Fruit fly (Drosophila melanogaster) whole organism, embryonic: ENCODE measurements around the gene Nle.

Experiments
- CG10654 ChIP-seq: fragments of 200-800 bp; sonication (Bioruptor generic); optimal IDR thresholded peaks from 2 replicates; lab custom pipeline; 2016; ENCODE audit warnings: missing biosample characterization, missing genetic modification characterization
- CG11560 ChIP-seq: fragments of 200-800 bp; sonication (Bioruptor generic); IDR thresholded peaks from 3 replicates; pipeline ENCODE4 v1.3.6; 2022; ENCODE audit warnings: missing biosample characterization, missing genetic modification characterization
- CG12236 ChIP-seq: fragments of 200-800 bp; sonication (Bioruptor generic); optimal IDR thresholded peaks from 2 replicates; lab custom pipeline; 2016; ENCODE audit warnings: missing biosample characterization, missing genetic modification characterization
- CG13123 ChIP-seq: fragments of 200-800 bp; sonication (Bioruptor generic); optimal IDR thresholded peaks from 2 replicates; lab custom pipeline; 2016; ENCODE audit warnings: missing biosample characterization, missing genetic modification characterization
- CG15011 ChIP-seq: fragments of 200-800 bp; sonication (Bioruptor generic); optimal IDR thresholded peaks from 3 replicates; lab custom pipeline; 2018; ENCODE audit warnings: missing biosample characterization, mild to moderate bottlenecking, missing genetic modification characterization
- CG17802 ChIP-seq: fragments of 200-800 bp; sonication (Bioruptor generic); optimal IDR thresholded peaks from 2 replicates; lab custom pipeline; 2018; ENCODE audit warnings: missing biosample characterization, mild to moderate bottlenecking, missing genetic modification characterization, moderate library complexity
- CG1832 ChIP-seq: fragments of 200-800 bp; sonication (Bioruptor generic); optimal IDR thresholded peaks from 2 replicates; lab custom pipeline; 2017; ENCODE audit warnings: missing biosample characterization, mild to moderate bottlenecking, missing genetic modification characterization, inconsistent platforms
- CG30020 ChIP-seq: fragments of 200-800 bp; optimal IDR thresholded peaks from 2 replicates; lab custom pipeline; 2019; ENCODE audit warnings: missing biosample characterization, mild to moderate bottlenecking, missing genetic modification characterization, moderate library complexity
- CG3726 ChIP-seq: fragments of 200-800 bp; sonication (Bioruptor generic); IDR thresholded peaks from 3 replicates; pipeline ENCODE4, ENCODE4 v1.3.6; 2022; ENCODE audit warnings: missing biosample characterization, missing genetic modification characterization
- CG6854 ChIP-seq: fragments of 200-800 bp; sonication (Bioruptor generic); optimal IDR thresholded peaks from 3 replicates; lab custom pipeline; 2017; ENCODE audit warnings: missing biosample characterization, mild to moderate bottlenecking, missing genetic modification characterization
- CG9797 ChIP-seq: fragments of 200-800 bp; sonication (Bioruptor generic); optimal IDR thresholded peaks from 3 replicates; lab custom pipeline; 2018; ENCODE audit warnings: missing biosample characterization, mild to moderate bottlenecking, missing genetic modification characterization
- CoRest ChIP-seq: fragments of 200-800 bp; sonication (Bioruptor generic); optimal IDR thresholded peaks from 3 replicates; lab custom pipeline; 2018; ENCODE audit warnings: missing biosample characterization, mild to moderate bottlenecking, missing genetic modification characterization, moderate library complexity
- D ChIP-seq, 2 experiments: fragments of 200-800 bp in 1 of 2; fragments of >200 bp in 1 of 2; sonication (Bioruptor generic) in 1 of 2; optimal IDR thresholded peaks; 2 replicates in 1 of 2; 3 replicates in 1 of 2; lab custom pipeline; 2017; ENCODE audit warnings: mild to moderate bottlenecking in 1 of 2, missing biosample characterization in 1 of 2, missing genetic modification characterization in 1 of 2, missing genetic modification reagents in 1 of 2
- Gug ChIP-seq: fragments of 200-800 bp; sonication (Bioruptor generic); IDR thresholded peaks from 4 replicates; pipeline ENCODE4 v1.3.6; 2022; ENCODE audit warnings: missing biosample characterization, missing genetic modification characterization
- Hmr ChIP-seq: fragments of 200-800 bp; sonication (Bioruptor generic); optimal IDR thresholded peaks from 3 replicates; lab custom pipeline; 2017; ENCODE audit warnings: mild to moderate bottlenecking, missing biosample characterization, missing genetic modification reagents, missing genetic modification characterization
- Med ChIP-seq: fragments of 200-800 bp; sonication (Bioruptor generic); peaks from one replicate; lab custom pipeline; 2016; ENCODE audit warnings: missing biosample characterization, missing genetic modification characterization, mild to moderate bottlenecking, inconsistent platforms, moderate library complexity
- Mes4 ChIP-seq: fragments of 200-800 bp; sonication (Bioruptor generic); optimal IDR thresholded peaks from 2 replicates; lab custom pipeline; 2016; ENCODE audit warnings: missing biosample characterization, missing genetic modification characterization
- Mrtf ChIP-seq: fragments of 200-800 bp; sonication (Bioruptor generic); IDR thresholded peaks from 3 replicates; pipeline ENCODE4 v1.3.6; 2022; ENCODE audit warnings: missing biosample characterization, missing genetic modification characterization
- Nf-YA ChIP-seq: fragments of 200-800 bp; sonication (Bioruptor generic); IDR thresholded peaks from 2 replicates; pipeline ENCODE4 v1.3.6; 2022; ENCODE audit warnings: missing biosample characterization, missing genetic modification characterization
- Nf-YB ChIP-seq: fragments of 200-800 bp; sonication (Bioruptor generic); optimal IDR thresholded peaks from 3 replicates; lab custom pipeline; 2019; ENCODE audit warnings: missing biosample characterization, mild to moderate bottlenecking, missing genetic modification characterization, moderate library complexity
- Nf-YC ChIP-seq: fragments of 200-800 bp; optimal IDR thresholded peaks from 3 replicates; lab custom pipeline; 2019; ENCODE audit warnings: missing biosample characterization, mild to moderate bottlenecking, missing genetic modification characterization, moderate library complexity
- Pdp1 ChIP-seq, 2 experiments: fragments of 200-800 bp; sonication (Bioruptor generic); optimal IDR thresholded peaks; 3 replicates each; lab custom pipeline; 2016; ENCODE audit warnings: missing biosample characterization in 2 of 2, missing genetic modification characterization in 2 of 2, mild to moderate bottlenecking in 1 of 2, moderate library complexity in 1 of 2
- Sry-δ ChIP-seq: fragments of 200-800 bp; sonication (Bioruptor generic); optimal IDR thresholded peaks from 2 replicates; lab custom pipeline; 2016; ENCODE audit warnings: missing biosample characterization, missing genetic modification characterization
- Taf1 ChIP-seq: fragments of 200-800 bp; sonication (Bioruptor generic); IDR thresholded peaks from 2 replicates; pipeline ENCODE4 v1.3.6; 2022; ENCODE audit warnings: missing biosample characterization, missing genetic modification characterization
- Trl ChIP-seq, 3 experiments: fragments of >200 bp in 2 of 3; fragments of 200-800 bp in 1 of 3; sonication (Bioruptor generic) in 1 of 3; optimal IDR thresholded peaks; 2 replicates in 1 of 3; 3 replicates in 2 of 3; lab custom pipeline; 2016 to 2017; ENCODE audit warnings: missing biosample characterization in 1 of 3, missing genetic modification characterization in 1 of 3
- Vsx1 ChIP-seq: fragments of 200-800 bp; sonication (Bioruptor generic); optimal IDR thresholded peaks from 2 replicates; lab custom pipeline; 2017; ENCODE audit warnings: missing biosample characterization, mild to moderate bottlenecking, missing genetic modification characterization, missing genetic modification reagents
- YL-1 ChIP-seq: fragments of 200-800 bp; sonication (Bioruptor generic); optimal IDR thresholded peaks from 3 replicates; lab custom pipeline; 2017; ENCODE audit warnings: missing biosample characterization, mild to moderate bottlenecking, missing genetic modification characterization
- chinmo ChIP-seq: fragments of 200-800 bp; sonication (Bioruptor generic); IDR thresholded peaks from 4 replicates; pipeline ENCODE4 v1.3.6; 2022; ENCODE audit warnings: missing biosample characterization, missing genetic modification characterization; ENCODE audit not compliant: partially characterized antibody
- chn ChIP-seq: fragments of 200-800 bp; sonication (Bioruptor generic); optimal IDR thresholded peaks from 2 replicates; lab custom pipeline; 2016; ENCODE audit warnings: missing biosample characterization, missing genetic modification characterization
- crol ChIP-seq: fragments of 200-800 bp; sonication (Bioruptor generic); IDR thresholded peaks from 2 replicates; pipeline ENCODE4 v1.3.6; 2022; ENCODE audit warnings: missing biosample characterization, missing genetic modification characterization
- ftz-f1 ChIP-seq: fragments of 200-800 bp; sonication (Bioruptor generic); optimal IDR thresholded peaks from 2 replicates; lab custom pipeline; 2016; ENCODE audit warnings: missing biosample characterization, missing genetic modification characterization
- gsb ChIP-seq: fragments of 200-800 bp; sonication (Bioruptor generic); IDR thresholded peaks from 2 replicates; pipeline ENCODE4 v1.3.6; 2022; ENCODE audit warnings: missing biosample characterization, missing genetic modification characterization
- h ChIP-seq: fragments of >200 bp; optimal IDR thresholded peaks from 2 replicates; lab custom pipeline; 2017
- hbn ChIP-seq: fragments of 200-800 bp; sonication (Bioruptor generic); IDR thresholded peaks from 2 replicates; pipeline ENCODE4 v1.3.6; 2022; ENCODE audit warnings: missing biosample characterization, missing genetic modification characterization; ENCODE audit not compliant: partially characterized antibody
- insv ChIP-seq, 2 experiments: fragments of 200-800 bp; sonication (Bioruptor generic); optimal IDR thresholded peaks; 3 replicates each; lab custom pipeline; 2016 to 2018; ENCODE audit warnings: missing biosample characterization in 2 of 2, missing genetic modification characterization in 2 of 2
- kay ChIP-seq: fragments of 200-800 bp; sonication (Bioruptor generic); optimal IDR thresholded peaks from 2 replicates; lab custom pipeline; 2016; ENCODE audit warnings: missing biosample characterization, missing genetic modification characterization
- kni ChIP-seq: fragments of 200-800 bp; sonication (Bioruptor generic); optimal IDR thresholded peaks from 3 replicates; lab custom pipeline; 2017; ENCODE audit warnings: mild to moderate bottlenecking, missing biosample characterization, missing genetic modification reagents, missing genetic modification characterization
- nerfin-1 ChIP-seq: fragments of 200-800 bp; sonication (Bioruptor generic); optimal IDR thresholded peaks from 3 replicates; lab custom pipeline; 2019; ENCODE audit warnings: missing biosample characterization, mild to moderate bottlenecking, missing genetic modification characterization, moderate library complexity
- oc ChIP-seq: fragments of 200-800 bp; sonication (Bioruptor generic); optimal IDR thresholded peaks from 2 replicates; lab custom pipeline; 2018; ENCODE audit warnings: missing biosample characterization, mild to moderate bottlenecking, missing genetic modification characterization, moderate library complexity
- pros ChIP-seq: fragments of 200-800 bp; sonication (Bioruptor generic); optimal IDR thresholded peaks from 3 replicates; lab custom pipeline; 2019; ENCODE audit warnings: missing biosample characterization, mild to moderate bottlenecking, missing genetic modification characterization, moderate library complexity
- rib ChIP-seq: fragments of 200-800 bp; sonication (Bioruptor generic); IDR thresholded peaks from 2 replicates; pipeline ENCODE4 v1.3.6; 2022; ENCODE audit warnings: missing biosample characterization, missing genetic modification characterization
- sens ChIP-seq: fragments of 200-800 bp; sonication (Bioruptor generic); peaks from one replicate; lab custom pipeline; 2016; ENCODE audit warnings: missing biosample characterization, missing genetic modification characterization
- sens-2 ChIP-seq: fragments of 200-800 bp; sonication (Bioruptor generic); IDR thresholded peaks from 2 replicates; pipeline ENCODE4 v1.3.6; 2022; ENCODE audit warnings: missing biosample characterization, missing genetic modification characterization
- seq ChIP-seq: fragments of 200-800 bp; sonication (Bioruptor generic); IDR thresholded peaks from 2 replicates; pipeline ENCODE4 v1.3.6; 2022; ENCODE audit warnings: missing biosample characterization, missing genetic modification characterization
- slbo ChIP-seq: fragments of 200-800 bp; sonication (Bioruptor generic); IDR thresholded peaks from 2 replicates; pipeline ENCODE4 v1.3.6; 2022; ENCODE audit warnings: missing biosample characterization, missing genetic modification characterization
- sr ChIP-seq: fragments of 200-800 bp; sonication (Bioruptor generic); IDR thresholded peaks from 3 replicates; pipeline ENCODE4 v1.3.6; 2022; ENCODE audit warnings: missing biosample characterization, missing genetic modification characterization
- yki ChIP-seq: fragments of >200 bp; optimal IDR thresholded peaks from 3 replicates; lab custom pipeline; 2018
- z ChIP-seq: fragments of 200-800 bp; sonication (Bioruptor generic); IDR thresholded peaks from 3 replicates; pipeline ENCODE4 v1.3.6; 2022; ENCODE audit warnings: missing biosample characterization, missing genetic modification characterization

Nle gene

dm6 chr2L:594635-595384 is 26.9 kb upstream of the Nle start, which contains the start of gene Gsc (continued):
- TF ChIP-seq Sry-δ (no peak), ftz-f1 (GFP tag; lab: Kevin White, UChicago) (no peak), kni (GFP tag; lab: Kevin White, UChicago) (peak; percentile 48), CG30020 (tag; lab: Kevin White, UChicago) (no peak), h (no peak), Gug (GFP tag; lab: Robert Waterston, UW) (no peak), chinmo (0 out of 4 replicates have a peak, but pooled peaks have one; percentile 28), Pdp1 (GFP tag; optimal IDR thresholded peaks at IDR 0.05; lab: Kevin White, UChicago) (no peak), Hmr (GFP tag; lab: Kevin White, UChicago) (no peak), insv (GFP tag; optimal IDR thresholded peaks at IDR 0.05; lab: Kevin White, UChicago) (no peak), Nf-YA (GFP tag; lab: Robert Waterston, UW) (peak; percentile 70), CG6854 (no peak), gsb (GFP tag; lab: Robert Waterston, UW) (no peak), CG13123 (no peak), seq (GFP tag; lab: Robert Waterston, UW) (peak; percentile 82), z (GFP tag; lab: Robert Waterston, UW) (no peak), CG9797 (GFP tag; lab: Kevin White, UChicago) (no peak), Vsx1 (no peak), Mes4 (no peak), hbn (GFP tag; lab: Robert Waterston, UW) (0 out of 2 replicates have a peak, but pooled peaks have one; percentile 17), D (optimal IDR thresholded peaks at IDR 0.05; lab: Kevin White, UChicago) (peak; percentile 12), D (GFP tag; optimal IDR thresholded peaks at IDR 0.05; lab: Kevin White, UChicago) (no peak), crol (peak; percentile 24), Trl (optimal IDR thresholded peaks at IDR 0.05; lab: Kevin White, UChicago) (peak; percentile 78 to 97), Trl (GFP tag; optimal IDR thresholded peaks at IDR 0.05; lab: Kevin White, UChicago) (no peak), CG1832 (GFP tag; lab: Kevin White, UChicago) (peak; percentile 93), sens (peak; percentile 27), yki (lab: Kevin White, UChicago) (peak; percentile 63), sens-2 (no peak), CoRest (tag; lab: Kevin White, UChicago) (peak; percentile 32)

DNA sequence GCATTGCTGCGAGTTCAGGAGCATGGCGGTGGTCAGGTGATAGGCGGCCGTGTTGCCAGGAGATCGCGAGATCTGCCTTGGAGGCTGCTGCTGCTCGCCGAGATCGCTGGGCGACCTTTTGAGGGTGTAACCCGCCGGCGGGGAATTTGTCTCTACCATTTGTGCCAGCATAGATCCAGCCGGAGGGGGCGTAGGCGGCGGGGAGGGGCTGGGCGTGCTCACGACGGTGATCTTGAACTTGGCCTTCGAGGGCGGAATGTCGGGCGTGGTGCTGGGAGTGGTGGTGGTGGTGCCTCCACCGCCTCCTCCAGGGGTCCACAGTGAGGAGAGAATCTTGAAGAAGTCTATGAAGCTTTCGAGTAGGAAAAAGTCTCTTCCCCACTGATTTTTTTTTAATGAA is 26.1 kb upstream of the Nle start:
- no peak for TF ChIP-seq CG3726 (GFP tag; lab: Robert Waterston, UW)
- 0 out of 2 replicates have a peak, but pooled peaks have one; percentile 13 for TF ChIP-seq slbo (GFP tag; lab: Robert Waterston, UW)
- no peak for TF ChIP-seq CG11560 (tag; lab: Robert Waterston, UW)
- TF ChIP-seq Mrtf (GFP tag; lab: Robert Waterston, UW) = 0 out of 3 replicates have a peak, but pooled peaks have one; percentile 13
- TF ChIP-seq, all 482 proteins: peak for 2

DNA sequence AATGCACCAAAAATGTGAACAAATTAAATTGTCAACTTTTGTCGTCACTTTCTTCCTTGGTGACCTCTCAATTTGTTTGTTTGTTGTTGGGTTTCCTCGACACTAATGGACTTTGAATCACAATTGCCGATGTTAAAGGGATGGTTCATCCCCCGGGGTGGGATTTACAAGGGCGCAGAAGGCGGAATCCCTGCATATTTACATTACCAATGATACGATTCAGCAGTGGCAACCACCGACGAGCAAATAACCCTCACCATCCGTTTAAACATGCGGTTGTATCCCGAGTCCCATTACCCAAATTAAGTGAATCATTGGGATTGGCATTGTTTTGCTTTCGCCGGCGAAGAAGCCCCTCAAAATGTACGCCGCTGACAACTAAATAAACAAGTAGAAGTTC is 23.6 kb upstream of the Nle start:
- no peak for TF ChIP-seq yki (lab: Kevin White, UChicago)
- no peak for TF ChIP-seq kay (GFP tag; lab: Kevin White, UChicago)
- TF ChIP-seq chn (GFP tag; lab: Kevin White, UChicago) = no peak
- no peak for TF ChIP-seq sr
- no peak for TF ChIP-seq CG10654 (GFP tag; lab: Kevin White, UChicago)
- TF ChIP-seq seq (GFP tag; lab: Robert Waterston, UW) = peak; percentile 21; the same call in 1 of the 2 replicates
- TF ChIP-seq z (GFP tag; lab: Robert Waterston, UW) = no peak
- no peak for TF ChIP-seq YL-1 (GFP tag; lab: Kevin White, UChicago)
- TF ChIP-seq Taf1 = no peak
- peak; percentile 44 for TF ChIP-seq nerfin-1 (tag; lab: Kevin White, UChicago)
- no peak for TF ChIP-seq CG17802 (tag; lab: Kevin White, UChicago)
- TF ChIP-seq Med = no peak
- no peak for TF ChIP-seq CG12236 (GFP tag; lab: Kevin White, UChicago)
- no peak for TF ChIP-seq CG15011
- TF ChIP-seq Nf-YC (tag; lab: Kevin White, UChicago) = peak; percentile 63
- no peak for TF ChIP-seq rib (GFP tag; lab: Robert Waterston, UW)
- peak; percentile 79 for TF ChIP-seq Nf-YB (GFP tag; lab: Kevin White, UChicago)
- TF ChIP-seq pros (GFP tag; lab: Kevin White, UChicago) = peak; percentile 35
- peak; percentile 33 for TF ChIP-seq oc
